Worm (Caenorhabditis elegans) whole organism, L4 larva: ENCODE data around the gene Y6G8.14.

Experiments
- ama-1 ChIP-seq: fragments of 150-350 bp; optimal IDR thresholded peaks from 2 replicates; lab custom pipeline; 2014; ENCODE audit warnings: inconsistent platforms, mixed read lengths
- attf-4 ChIP-seq: sonication (generic microtip); optimal IDR thresholded peaks from 3 replicates; lab custom pipeline; 2017; ENCODE audit warnings: missing biosample characterization, missing genetic modification characterization
- fkh-10 ChIP-seq: fragments of 150-350 bp; optimal IDR thresholded peaks from 2 replicates; lab custom pipeline; 2014; ENCODE audit warnings: missing biosample characterization, missing genetic modification reagents, missing genetic modification characterization
- jun-1 ChIP-seq: fragments of 150-350 bp; optimal IDR thresholded peaks from 2 replicates; lab custom pipeline; 2014; ENCODE audit warnings: missing biosample characterization, missing genetic modification reagents, missing genetic modification characterization
- lin-1 ChIP-seq: fragments of 200-800 bp; sonication (Bioruptor generic); IDR thresholded peaks from 2 replicates; pipeline ENCODE4 v1.3.6; 2022; ENCODE audit warnings: missing genetic modification reagents, missing genetic modification characterization, missing compliant biosample characterization
- madf-9 ChIP-seq: fragments of 200-800 bp; sonication (Bioruptor generic); conservative IDR thresholded peaks from 2 replicates; pipeline ENCODE4 v1.3.6; 2022; ENCODE audit warnings: missing genetic modification reagents, missing genetic modification characterization, missing compliant biosample characterization
- mdl-1 ChIP-seq, 2 experiments: fragments of 150-350 bp in 1 of 2; sonication (generic microtip) in 1 of 2; optimal IDR thresholded peaks; 2 replicates each; lab custom pipeline; 2014 to 2017; ENCODE audit warnings: missing biosample characterization in 2 of 2, missing genetic modification characterization in 2 of 2
- nhr-237 ChIP-seq: sonication (generic microtip); optimal IDR thresholded peaks from 2 replicates; lab custom pipeline; 2017; ENCODE audit warnings: missing biosample characterization, missing genetic modification characterization
- nhr-77 ChIP-seq: fragments of 150-350 bp; optimal IDR thresholded peaks from 2 replicates; lab custom pipeline; 2014; ENCODE audit warnings: missing biosample characterization, missing genetic modification characterization
- pha-4 ChIP-seq, 2 experiments: fragments of 150-350 bp in 1 of 2; fragments of 200-800 bp in 1 of 2; sonication (Bioruptor generic) in 1 of 2; IDR thresholded peaks in 1 of 2; optimal IDR thresholded peaks in 1 of 2; 2 replicates each; pipeline versions ENCODE4 v1.3.6 to Lab custom; 2014 to 2022; ENCODE audit warnings: missing genetic modification characterization in 2 of 2, missing genetic modification reagents in 2 of 2, missing biosample characterization in 1 of 2, missing compliant biosample characterization in 1 of 2
- zip-2 ChIP-seq: fragments of 150-350 bp; optimal IDR thresholded peaks from 2 replicates; lab custom pipeline; 2014; ENCODE audit warnings: missing biosample characterization, missing genetic modification characterization

DNA sequence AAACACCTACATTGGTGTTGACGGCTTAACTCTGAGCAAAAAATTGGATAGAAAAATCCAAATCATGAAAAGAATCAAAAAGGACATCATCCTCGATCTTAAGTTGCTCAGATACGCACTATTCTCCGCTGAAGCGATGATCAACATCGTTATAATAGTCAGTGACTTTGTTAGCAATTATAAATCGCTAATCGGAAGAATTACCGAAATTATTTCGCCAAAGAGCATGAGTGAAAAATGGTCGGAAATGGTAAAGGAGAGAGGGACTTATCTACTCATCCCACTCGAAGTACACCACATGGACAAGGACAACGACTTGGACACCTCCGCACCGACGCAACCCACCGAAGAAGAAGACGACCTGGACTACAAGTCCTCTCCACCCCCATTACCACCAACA lies 34.1 kb downstream of the Y6G8.14 start:
- TF ChIP-seq ama-1 (lab: Kevin White, UChicago) (no peak), fkh-10 (no peak), madf-9 (no peak), attf-4 (tag; lab: Kevin White, UChicago) (no peak), lin-1 (GFP tag; lab: Robert Waterston, UW) (no peak), nhr-237 (tag; lab: Kevin White, UChicago) (no peak), pha-4 (GFP tag; IDR thresholded peaks at IDR 0.05; lab: Robert Waterston, UW) (no peak), pha-4 (tag; optimal IDR thresholded peaks at IDR 0.05; lab: Kevin White, UChicago) (no peak), mdl-1 (tag; optimal IDR thresholded peaks at IDR 0.05; lab: Kevin White, UChicago) (no peak), jun-1 (tag; lab: Kevin White, UChicago) (no peak), nhr-77 (no peak), zip-2 (tag; lab: Kevin White, UChicago) (no peak)
